Worm (Caenorhabditis elegans): ENCODE data around the gene srh-186.
A peak's percentile ranks its signal among the peaks of the same experiment; 100 is the strongest.

The srh-186 gene

DNA sequence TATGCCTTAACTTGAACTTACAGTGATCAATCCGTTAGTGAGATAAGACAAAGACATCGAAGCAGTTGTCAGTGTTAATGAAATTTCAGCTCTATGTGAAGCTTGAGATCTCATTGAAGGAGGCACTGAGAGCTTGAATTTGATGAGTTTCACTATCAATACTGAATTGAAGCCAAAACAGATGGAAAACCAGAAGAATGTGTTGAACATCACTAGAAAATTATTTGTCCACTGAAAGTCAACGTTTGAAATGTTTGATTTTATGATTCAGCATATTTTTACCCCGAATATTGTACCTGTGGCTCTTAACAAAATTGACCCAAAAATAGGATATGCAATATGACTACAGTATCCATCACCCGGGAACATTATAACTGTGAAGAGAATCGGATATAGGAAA lies 15.2 kb downstream of the srh-186 start:
- TF ChIP-seq mbf-1 (tag; optimal IDR thresholded peaks at IDR 0.05) (no peak), nhr-10 (tag; optimal IDR thresholded peaks at IDR 0.05) (no peak), R02D3.7 (tag; optimal IDR thresholded peaks at IDR 0.05) (no peak), Y55F3AM.14 (GFP tag; optimal IDR thresholded peaks at IDR 0.05) (no peak), sem-4 (tag; optimal IDR thresholded peaks at IDR 0.05) (no peak), gmeb-1 (tag; optimal IDR thresholded peaks at IDR 0.05) (no peak), C34F6.9 (tag; optimal IDR thresholded peaks at IDR 0.05) (no peak), mdl-1 (tag; optimal IDR thresholded peaks at IDR 0.05) (no peak)

DNA sequence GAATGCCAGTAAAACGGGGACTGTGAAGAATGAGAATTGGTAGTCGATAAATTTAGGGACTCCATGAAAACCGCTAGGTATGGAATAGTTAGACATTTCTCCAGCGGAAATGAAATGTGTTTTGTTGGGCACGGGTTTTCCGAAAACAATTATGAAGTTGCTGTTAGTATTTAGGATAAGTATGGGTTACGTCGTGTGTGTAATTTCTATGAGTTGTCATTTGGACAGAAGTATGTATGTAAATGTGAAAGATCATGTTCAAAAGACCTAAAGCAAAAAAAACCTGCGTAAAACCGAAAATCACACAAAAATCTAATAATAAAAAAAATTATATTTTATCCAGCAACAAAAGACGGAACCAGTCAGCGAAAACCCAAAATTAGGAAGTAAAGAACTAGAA lies 16.9 kb downstream of the srh-186 start, which contains the start of gene sru-23:
TSS of gene sru-23 (minus strand) at position 101 of the 400 bp plus-strand sequence.
- TF ChIP-seq nhr-21 (tag; optimal IDR thresholded peaks at IDR 0.05) (no peak), F13H6.1 (tag; optimal IDR thresholded peaks at IDR 0.05) (no peak), crh-2 (tag; optimal IDR thresholded peaks at IDR 0.05) (no peak)

DNA sequence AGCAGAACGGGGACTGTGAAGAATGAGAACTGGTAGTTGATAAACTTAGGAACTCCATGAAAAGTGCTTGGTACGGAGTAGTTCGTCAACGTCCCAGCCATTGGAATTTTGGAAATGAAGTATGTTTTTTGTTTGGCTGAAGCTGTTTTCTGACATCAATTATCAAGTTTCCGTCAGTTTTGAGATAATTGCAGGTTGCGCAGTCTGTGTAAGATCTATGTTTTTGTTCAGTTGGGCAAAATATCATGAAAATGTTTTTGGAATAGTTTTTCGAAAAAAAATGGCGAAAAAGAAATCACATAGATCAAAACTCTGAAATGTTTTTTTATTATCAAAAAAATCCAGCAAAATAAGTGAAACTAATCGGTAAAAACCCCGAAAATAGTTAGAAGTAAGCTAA lies 19.2 kb downstream of the srh-186 start, which contains the start of gene sru-22:
TSS of gene sru-22 (minus strand) at position 101 of the 400 bp plus-strand sequence.
- no peak for TF ChIP-seq unc-55 (GFP tag; optimal IDR thresholded peaks at IDR 0.05)
- TF ChIP-seq aly-2 (tag; optimal IDR thresholded peaks at IDR 0.05) = no peak
- no peak for TF ChIP-seq nhr-23 (tag; optimal IDR thresholded peaks at IDR 0.05)
- TF ChIP-seq ztf-4 (tag; optimal IDR thresholded peaks at IDR 0.05) = no peak
- TF ChIP-seq fos-1 (tag; optimal IDR thresholded peaks at IDR 0.05) = no peak
- no peak for TF ChIP-seq ceh-82 (tag; optimal IDR thresholded peaks at IDR 0.05)

DNA sequence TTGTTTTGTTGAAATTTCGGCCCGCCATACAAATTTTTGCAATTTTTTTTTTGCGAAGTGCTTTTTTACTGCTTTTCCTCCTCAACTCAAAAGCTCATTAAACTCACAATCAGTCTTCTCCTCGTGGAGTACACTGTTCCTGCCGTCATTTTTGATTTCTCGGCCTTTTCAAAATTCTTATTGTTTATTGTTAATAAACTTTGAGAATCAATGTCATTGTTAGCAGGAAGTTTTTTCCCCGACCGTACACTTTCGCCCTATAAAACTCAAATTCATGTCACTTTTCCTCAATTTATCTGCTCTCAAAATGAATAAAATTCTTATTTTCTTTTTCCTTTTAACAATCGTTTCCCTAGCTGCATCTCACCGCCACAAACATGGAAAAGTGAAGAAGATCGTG lies 20.2 kb downstream of the srh-186 start, which contains the start of gene clec-232:
TSS of gene clec-232 (plus strand) at position 301 of the 400 bp plus-strand sequence.
- no peak for TF ChIP-seq sma-9 (GFP tag; optimal IDR thresholded peaks at IDR 0.05)
- no peak for TF ChIP-seq sma-9 (tag; optimal IDR thresholded peaks at IDR 0.05)
- TF ChIP-seq dmd-4 (tag; optimal IDR thresholded peaks at IDR 0.05) = no peak
- TF ChIP-seq nhr-237 (tag; optimal IDR thresholded peaks at IDR 0.05) = no peak
- no peak for TF ChIP-seq fos-1 (tag; optimal IDR thresholded peaks at IDR 0.05)
- no peak for TF ChIP-seq zag-1 (tag; optimal IDR thresholded peaks at IDR 0.05)
- TF ChIP-seq ceh-82 (tag; optimal IDR thresholded peaks at IDR 0.05) = no peak
- no peak for TF ChIP-seq mdl-1 (tag; optimal IDR thresholded peaks at IDR 0.05)
- TF ChIP-seq lin-39 (tag; optimal IDR thresholded peaks at IDR 0.05) = no peak
- no peak for TF ChIP-seq ztf-4 (tag; optimal IDR thresholded peaks at IDR 0.05)
- TF ChIP-seq mbf-1 (tag; optimal IDR thresholded peaks at IDR 0.05) = no peak
- no peak for TF ChIP-seq blmp-1 (tag; optimal IDR thresholded peaks at IDR 0.05; ENCODE audit: insufficient read depth)
- TF ChIP-seq alr-1 (tag; optimal IDR thresholded peaks at IDR 0.05) = no peak
- no peak for TF ChIP-seq elt-1 (tag; optimal IDR thresholded peaks at IDR 0.05)
- no peak for TF ChIP-seq ztf-11 (tag; optimal IDR thresholded peaks at IDR 0.05)

DNA sequence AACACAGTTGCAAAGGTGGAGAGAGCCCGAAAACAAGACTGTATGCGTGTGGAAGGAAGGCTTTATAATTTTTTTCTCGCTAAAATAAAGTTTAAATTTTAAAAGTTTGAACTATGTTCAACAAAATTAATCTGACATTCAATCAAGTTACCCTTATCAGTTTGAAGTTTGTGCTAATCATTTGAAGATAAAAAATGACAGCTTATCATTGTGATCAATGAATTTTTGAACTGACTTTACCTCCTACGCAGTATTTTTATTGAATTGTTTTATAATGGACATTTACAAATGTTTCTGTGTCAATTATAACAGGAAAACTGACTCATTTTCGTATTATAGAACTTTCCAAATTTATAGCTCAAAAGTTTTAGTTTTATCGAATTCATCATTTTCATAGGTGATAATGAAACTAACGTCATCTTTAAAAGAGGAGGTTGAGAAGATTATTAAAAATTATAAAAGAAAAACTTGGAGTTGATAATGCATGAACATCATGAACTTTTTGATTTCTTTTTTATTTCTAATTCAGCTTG lies 22.7 kb downstream of the srh-186 start, which contains the start of gene oac-20:
TSS of gene oac-20 (plus strand) at position 483 of the 533 bp plus-strand sequence.
- TF ChIP-seq fos-1 (tag; optimal IDR thresholded peaks at IDR 0.05) (peak; percentile 76), C34F6.9 (tag; optimal IDR thresholded peaks at IDR 0.05) (no peak), ztf-1 (GFP tag; conservative IDR thresholded peaks at IDR 0.05) (no peak)

DNA sequence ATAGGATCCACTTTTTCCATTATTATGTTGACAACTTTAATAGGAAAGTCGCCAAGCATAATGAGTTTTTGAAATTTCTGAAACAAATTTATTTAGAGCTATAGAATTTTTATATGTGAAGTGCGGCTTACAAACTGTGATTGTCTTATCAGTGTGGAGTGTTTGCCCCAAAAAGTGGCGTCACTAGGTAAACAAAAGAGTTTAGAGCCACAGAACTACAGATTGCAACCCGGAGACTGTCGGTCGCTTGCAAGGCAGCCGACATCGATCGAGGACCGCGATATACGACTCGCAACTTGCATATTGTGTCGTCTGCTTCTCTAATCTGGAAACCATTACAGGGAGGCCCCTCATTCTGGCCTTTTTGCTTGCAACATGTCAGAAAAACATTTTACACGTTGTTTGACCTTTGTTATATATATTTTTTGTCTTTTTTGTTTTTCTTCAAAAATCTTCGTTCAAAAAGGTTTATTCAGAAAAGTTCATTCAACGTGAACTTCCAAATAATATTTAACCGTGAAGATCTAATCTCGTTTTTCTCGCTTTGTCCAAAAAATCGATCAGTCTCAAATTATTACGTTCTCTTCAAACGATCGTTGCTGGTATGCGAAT lies 27.2 kb downstream of the srh-186 start, which contains the start of the genes fbxa-99 and F36G9.13:
TSS of gene fbxa-99 (minus strand) at position 122 of the 612 bp plus-strand sequence.
TSS of gene F36G9.13 (plus strand) at position 562 of the 612 bp plus-strand sequence.
- TF ChIP-seq elt-1 (tag; optimal IDR thresholded peaks at IDR 0.05) (no peak), snpc-4 (tag; optimal IDR thresholded peaks at IDR 0.05) (peak; percentile 56), lin-13 (GFP tag; optimal IDR thresholded peaks at IDR 0.05) (no peak), fos-1 (tag; optimal IDR thresholded peaks at IDR 0.05) (peak; percentile 36)

DNA sequence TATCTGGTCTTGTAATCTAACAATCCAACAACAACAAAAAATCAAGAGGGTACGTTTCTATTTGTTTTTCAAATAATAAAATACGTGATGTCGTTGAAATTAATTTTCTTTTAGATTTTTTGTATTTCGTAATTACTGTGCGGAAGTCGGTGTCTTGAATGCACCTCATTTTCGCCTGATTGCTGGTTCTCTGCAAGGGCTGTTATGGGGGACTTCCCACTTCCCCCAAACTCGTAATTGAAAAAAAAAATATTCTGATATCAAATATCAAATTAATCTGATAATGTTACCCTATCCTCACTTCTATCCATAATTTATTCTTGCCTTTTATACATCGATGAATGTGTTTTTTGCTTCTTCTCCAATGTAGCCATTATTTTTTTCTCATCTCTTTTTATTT lies 32.5 kb downstream of the srh-186 start, which contains the start of gene F36G9.15:
TSS of gene F36G9.15 (minus strand) at position 101 of the 400 bp plus-strand sequence.
- no peak for TF ChIP-seq C34F6.9 (tag; optimal IDR thresholded peaks at IDR 0.05)
- TF ChIP-seq alr-1 (tag; optimal IDR thresholded peaks at IDR 0.05) = no peak

All from whole organism, L2 larva.